Fruit fly (Drosophila melanogaster): ENCODE results near the gene shps.

The shps gene

DNA sequence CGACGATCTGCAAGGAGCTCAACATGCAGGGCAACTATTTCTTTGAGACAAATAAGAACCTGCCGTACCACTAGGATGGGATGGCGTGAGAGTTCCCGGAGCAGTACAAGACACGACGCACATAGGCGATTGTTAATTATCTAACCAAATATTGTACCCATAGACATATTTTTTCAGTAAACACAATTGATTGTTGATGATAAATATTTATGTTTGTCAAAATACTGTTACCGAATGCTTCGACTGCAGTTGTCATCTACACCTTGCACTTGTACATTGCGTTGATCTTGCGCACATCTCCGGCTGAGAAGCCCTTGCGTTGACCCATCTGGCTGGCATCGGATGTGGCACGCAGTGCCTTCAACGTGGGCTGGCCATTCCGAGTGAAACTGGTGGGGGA, 13.8 kb downstream of the shps start (continued):
- TF ChIP-seq chinmo (GFP tag; IDR thresholded peaks at IDR 0.05; ENCODE audit: partially characterized antibody) (no peak), h (optimal IDR thresholded peaks at IDR 0.05) (no peak), CG11560 (tag; IDR thresholded peaks at IDR 0.05) (no peak), CG31365 (tag; optimal IDR thresholded peaks at IDR 0.05) (peak; percentile 48), CG7372 (GFP tag; IDR thresholded peaks at IDR 0.05) (no peak), CG34224 (GFP tag; IDR thresholded peaks at IDR 0.05; ENCODE audit: partially characterized antibody) (no peak), hkb (optimal IDR thresholded peaks at IDR 0.05) (no peak), hkb (GFP tag; IDR thresholded peaks at IDR 0.05) (no peak), Ada2b (GFP tag; IDR thresholded peaks at IDR 0.05) (no peak), trem (tag; optimal IDR thresholded peaks at IDR 0.05) (peak; percentile 50), ac (GFP tag; optimal IDR thresholded peaks at IDR 0.05) (peak; percentile 18), Ptx1 (GFP tag; IDR thresholded peaks at IDR 0.05) (no peak), MESR4 (GFP tag; optimal IDR thresholded peaks at IDR 0.05) (no peak), fd64A (GFP tag; optimal IDR thresholded peaks at IDR 0.05) (peak; percentile 87), Sry-δ (GFP tag; optimal IDR thresholded peaks at IDR 0.05) (no peak), dati (GFP tag; IDR thresholded peaks at IDR 0.05) (no peak), CG10274 (GFP tag; optimal IDR thresholded peaks at IDR 0.05) (no peak), CG1603 (tag; optimal IDR thresholded peaks at IDR 0.05) (peak; percentile 72), Kr (GFP tag; optimal IDR thresholded peaks at IDR 0.05) (no peak), TFAM (GFP tag; optimal IDR thresholded peaks at IDR 0.05) (no peak), emc (GFP tag; optimal IDR thresholded peaks at IDR 0.05) (no peak), sob (GFP tag; IDR thresholded peaks at IDR 0.05) (no peak), NC2α (GFP tag; optimal IDR thresholded peaks at IDR 0.05) (no peak), dan (GFP tag; IDR thresholded peaks at IDR 0.05) (no peak), unc-4 (GFP tag; IDR thresholded peaks at IDR 0.05; ENCODE audit: partially characterized antibody) (no peak), CG9609 (GFP tag; optimal IDR thresholded peaks at IDR 0.05) (no peak), CG2202 (tag; optimal IDR thresholded peaks at IDR 0.05) (peak; percentile 78), Optix (GFP tag; IDR thresholded peaks at IDR 0.05) (no peak), rib (GFP tag; IDR thresholded peaks at IDR 0.05) (no peak), Atf6 (GFP tag; IDR thresholded peaks at IDR 0.05) (no peak), wek (GFP tag; optimal IDR thresholded peaks at IDR 0.05) (peak; percentile 61), Hmr (GFP tag; optimal IDR thresholded peaks at IDR 0.05) (no peak), CG16863 (GFP tag; optimal IDR thresholded peaks at IDR 0.05) (no peak), CG13894 (tag; optimal IDR thresholded peaks at IDR 0.05) (no peak), chif (GFP tag; optimal IDR thresholded peaks at IDR 0.05) (no peak), vnd (GFP tag; IDR thresholded peaks at IDR 0.05; ENCODE audit: partially characterized antibody) (no peak), E2f1 (GFP tag; IDR thresholded peaks at IDR 0.05) (no peak), CG17328 (GFP tag; IDR thresholded peaks at IDR 0.05) (no peak), CG14710 (tag; optimal IDR thresholded peaks at IDR 0.05) (peak; percentile 71), pzg (GFP tag; optimal IDR thresholded peaks at IDR 0.05) (no peak), CG6654 (GFP tag; optimal IDR thresholded peaks at IDR 0.05) (no peak), CG15073 (GFP tag; optimal IDR thresholded peaks at IDR 0.05) (no peak), B-H1 (GFP tag; IDR thresholded peaks at IDR 0.05) (no peak), hbn (GFP tag; IDR thresholded peaks at IDR 0.05; ENCODE audit: partially characterized antibody) (no peak), CG9215 (GFP tag; IDR thresholded peaks at IDR 0.05) (no peak), tll (GFP tag; optimal IDR thresholded peaks at IDR 0.05) (no peak), Camta (GFP tag; optimal IDR thresholded peaks at IDR 0.05) (no peak), CG18262 (tag; optimal IDR thresholded peaks at IDR 0.05) (peak; percentile 50), unpg (GFP tag; optimal IDR thresholded peaks at IDR 0.05) (peak; percentile 50), D19B (GFP tag; optimal IDR thresholded peaks at IDR 0.05) (no peak), Hey (tag; optimal IDR thresholded peaks at IDR 0.05) (no peak), CG10267 (tag; optimal IDR thresholded peaks at IDR 0.05) (peak; percentile 30), fru (optimal IDR thresholded peaks at IDR 0.05) (no peak)

Data from whole organism, embryonic.